Worm (Caenorhabditis elegans) whole organism, L4 larva: Measurements from ENCODE around the gene R13D11.10.
A peak's percentile ranks its signal among the peaks of the same experiment; 100 is the strongest.

Experiments used
- F10B5.3 ChIP-seq: sonication (generic microtip); optimal IDR thresholded peaks from 2 replicates; lab custom pipeline; 2016; ENCODE audit warnings: mild to moderate bottlenecking, missing genetic modification characterization, missing compliant biosample characterization
- F26F4.8 ChIP-seq: fragments of 200-800 bp; sonication (Bioruptor generic); conservative IDR thresholded peaks from 2 replicates; pipeline ENCODE4 v1.3.6; 2022; ENCODE audit warnings: missing genetic modification characterization, missing compliant biosample characterization
- F37D6.2 ChIP-seq: sonication (generic microtip); optimal IDR thresholded peaks from 2 replicates; lab custom pipeline; 2016; ENCODE audit warnings: mild to moderate bottlenecking, missing genetic modification characterization, missing compliant biosample characterization
- F49E8.2 ChIP-seq: sonication (generic microtip); optimal IDR thresholded peaks from 2 replicates; lab custom pipeline; 2016; ENCODE audit warnings: missing compliant biosample characterization, mild to moderate bottlenecking, missing genetic modification characterization, borderline replicate concordance
- R02D3.7 ChIP-seq: fragments of 150-350 bp; sonication (generic microtip); optimal IDR thresholded peaks from 3 replicates; lab custom pipeline; 2014; ENCODE audit warnings: missing biosample characterization, missing genetic modification characterization
- T26A8.4 ChIP-seq: fragments of 200-800 bp; sonication (Bioruptor generic); IDR thresholded peaks from 2 replicates; pipeline ENCODE4 v1.3.6; 2022; ENCODE audit warnings: missing genetic modification characterization, missing compliant biosample characterization
- Y5F2A.4 ChIP-seq: fragments of 200-800 bp; sonication (Bioruptor generic); optimal IDR thresholded peaks from 2 replicates; lab custom pipeline; 2018; ENCODE audit warnings: mild to moderate bottlenecking, missing genetic modification characterization, missing compliant biosample characterization
- Y75B8A.6 ChIP-seq: fragments of 200-800 bp; sonication (Bioruptor generic); IDR thresholded peaks from 2 replicates; pipeline ENCODE4 v1.3.6; 2022; ENCODE audit warnings: missing genetic modification reagents, missing genetic modification characterization, missing compliant biosample characterization
- aha-1 ChIP-seq: fragments of 150-350 bp; peaks from one replicate; lab custom pipeline; 2014; ENCODE audit warnings: missing biosample characterization, missing genetic modification characterization
- ama-1 ChIP-seq: fragments of 150-350 bp; optimal IDR thresholded peaks from 2 replicates; lab custom pipeline; 2014; ENCODE audit warnings: inconsistent platforms, mixed read lengths
- arid-1 ChIP-seq: fragments of 200-800 bp; sonication (Bioruptor generic); conservative IDR thresholded peaks from 2 replicates; pipeline ENCODE4 v1.3.6; 2022; ENCODE audit warnings: missing genetic modification reagents, missing genetic modification characterization, missing compliant biosample characterization
- ceh-62 ChIP-seq: sonication (generic microtip); optimal IDR thresholded peaks from 2 replicates; lab custom pipeline; 2017; ENCODE audit warnings: missing biosample characterization, missing genetic modification characterization
- ces-1 ChIP-seq: fragments of 150-350 bp; sonication (generic microtip); optimal IDR thresholded peaks from 4 replicates; lab custom pipeline; 2014; ENCODE audit warnings: missing biosample characterization, missing genetic modification reagents, missing genetic modification characterization
- ctbp-1 ChIP-seq: fragments of 200-800 bp; sonication (Bioruptor generic); IDR thresholded peaks from 2 replicates; pipeline ENCODE4 v1.3.6; 2022; ENCODE audit warnings: missing genetic modification reagents, missing genetic modification characterization, missing compliant biosample characterization
- daf-12 ChIP-seq: fragments of 150-350 bp; optimal IDR thresholded peaks from 2 replicates; lab custom pipeline; 2014; ENCODE audit warnings: missing biosample characterization, missing genetic modification reagents, missing genetic modification characterization
- dmd-6 ChIP-seq: fragments of 200-800 bp; sonication (Bioruptor generic); IDR thresholded peaks from 2 replicates; pipeline ENCODE4 v1.3.6; 2022; ENCODE audit warnings: missing genetic modification reagents, missing genetic modification characterization, missing compliant biosample characterization
- dpl-1 ChIP-seq: fragments of 150-350 bp; optimal IDR thresholded peaks from 2 replicates; lab custom pipeline; 2014; ENCODE audit warnings: missing biosample characterization, missing genetic modification reagents, missing genetic modification characterization
- duxl-1 ChIP-seq: sonication (generic microtip); optimal IDR thresholded peaks from 2 replicates; lab custom pipeline; 2016; ENCODE audit warnings: mild to moderate bottlenecking, missing genetic modification characterization, moderate library complexity, missing compliant biosample characterization; ENCODE audit not compliant: poor library complexity
- fos-1 ChIP-seq: fragments of 150-350 bp; optimal IDR thresholded peaks from 2 replicates; lab custom pipeline; 2014; ENCODE audit warnings: missing biosample characterization, missing genetic modification characterization
- hlh-11 ChIP-seq: fragments of 200-800 bp; sonication (Bioruptor generic); optimal IDR thresholded peaks from 2 replicates; lab custom pipeline; 2018; ENCODE audit warnings: mild to moderate bottlenecking, missing genetic modification characterization, missing compliant biosample characterization
- jun-1 ChIP-seq: fragments of 150-350 bp; optimal IDR thresholded peaks from 2 replicates; lab custom pipeline; 2014; ENCODE audit warnings: missing biosample characterization, missing genetic modification reagents, missing genetic modification characterization
- lin-1 ChIP-seq: fragments of 200-800 bp; sonication (Bioruptor generic); IDR thresholded peaks from 2 replicates; pipeline ENCODE4 v1.3.6; 2022; ENCODE audit warnings: missing genetic modification reagents, missing genetic modification characterization, missing compliant biosample characterization
- lin-13 ChIP-seq: fragments of 150-350 bp; optimal IDR thresholded peaks from 2 replicates; lab custom pipeline; 2014; ENCODE audit warnings: missing biosample characterization, missing genetic modification reagents, missing genetic modification characterization
- lin-15B ChIP-seq: fragments of 150-350 bp; sonication (generic microtip); optimal IDR thresholded peaks from 3 replicates; lab custom pipeline; 2014; ENCODE audit warnings: missing biosample characterization, missing genetic modification characterization
- lin-38 ChIP-seq: fragments of 200-800 bp; sonication (Bioruptor generic); IDR thresholded peaks from 2 replicates; pipeline ENCODE4 v1.3.6; 2022; ENCODE audit warnings: missing genetic modification reagents, missing genetic modification characterization, missing compliant biosample characterization
- lsy-2 ChIP-seq, 2 experiments: fragments of 150-350 bp in 1 of 2; sonication (generic microtip) in 1 of 2; optimal IDR thresholded peaks; 2 replicates each; lab custom pipeline; 2014 to 2017; ENCODE audit warnings: missing biosample characterization in 2 of 2, missing genetic modification characterization in 2 of 2
- mxl-3 ChIP-seq: fragments of 200-800 bp; sonication (Bioruptor generic); optimal IDR thresholded peaks from 2 replicates; lab custom pipeline; 2018; ENCODE audit warnings: mild to moderate bottlenecking, missing genetic modification characterization, missing compliant biosample characterization
- nhr-10 ChIP-seq: fragments of 150-350 bp; optimal IDR thresholded peaks from 2 replicates; lab custom pipeline; 2014; ENCODE audit warnings: missing biosample characterization, missing genetic modification characterization
- nhr-111 ChIP-seq: fragments of 200-800 bp; sonication (Bioruptor generic); optimal IDR thresholded peaks from 2 replicates; lab custom pipeline; 2018; ENCODE audit warnings: mild to moderate bottlenecking, missing genetic modification characterization, missing compliant biosample characterization
- nhr-237 ChIP-seq: sonication (generic microtip); optimal IDR thresholded peaks from 2 replicates; lab custom pipeline; 2017; ENCODE audit warnings: missing biosample characterization, missing genetic modification characterization
- nhr-28 ChIP-seq: fragments of 150-350 bp; optimal IDR thresholded peaks from 2 replicates; lab custom pipeline; 2014; ENCODE audit warnings: missing biosample characterization, missing genetic modification characterization
- nhr-42 ChIP-seq: fragments of 200-800 bp; sonication (Bioruptor generic); IDR thresholded peaks from 2 replicates; pipeline ENCODE4 v1.3.6; 2022; ENCODE audit warnings: missing genetic modification characterization, missing compliant biosample characterization
- nhr-6 ChIP-seq: fragments of 150-350 bp; optimal IDR thresholded peaks from 2 replicates; lab custom pipeline; 2014; ENCODE audit warnings: missing biosample characterization, missing genetic modification characterization
- nhr-76 ChIP-seq: fragments of 150-350 bp; optimal IDR thresholded peaks from 2 replicates; lab custom pipeline; 2014; ENCODE audit warnings: missing biosample characterization, missing genetic modification characterization
- nhr-77 ChIP-seq: fragments of 150-350 bp; optimal IDR thresholded peaks from 2 replicates; lab custom pipeline; 2014; ENCODE audit warnings: missing biosample characterization, missing genetic modification characterization
- pha-4 ChIP-seq, 2 experiments: fragments of 150-350 bp in 1 of 2; fragments of 200-800 bp in 1 of 2; sonication (Bioruptor generic) in 1 of 2; IDR thresholded peaks in 1 of 2; optimal IDR thresholded peaks in 1 of 2; 2 replicates each; pipeline versions ENCODE4 v1.3.6 to Lab custom; 2014 to 2022; ENCODE audit warnings: missing genetic modification characterization in 2 of 2, missing genetic modification reagents in 2 of 2, missing biosample characterization in 1 of 2, missing compliant biosample characterization in 1 of 2
- php-3 ChIP-seq: fragments of 200-800 bp; sonication (Bioruptor generic); IDR thresholded peaks from 2 replicates; pipeline ENCODE4 v1.3.6; 2022; ENCODE audit warnings: missing genetic modification reagents, missing genetic modification characterization, missing compliant biosample characterization
- pqm-1 ChIP-seq: sonication (generic microtip); optimal IDR thresholded peaks from 2 replicates; lab custom pipeline; 2017; ENCODE audit warnings: missing biosample characterization, missing genetic modification characterization
- rbr-2 ChIP-seq: sonication (generic microtip); optimal IDR thresholded peaks from 2 replicates; lab custom pipeline; 2016; ENCODE audit warnings: missing genotype, missing genetic modification characterization, missing compliant biosample characterization
- saeg-2 ChIP-seq: fragments of 200-800 bp; sonication (Bioruptor generic); IDR thresholded peaks from 2 replicates; pipeline ENCODE4 v1.3.6; 2022; ENCODE audit warnings: missing genetic modification reagents, missing genetic modification characterization, missing compliant biosample characterization
- set-16 ChIP-seq: fragments of 200-800 bp; sonication (Bioruptor generic); IDR thresholded peaks from 2 replicates; pipeline ENCODE4 v1.3.6; 2022; ENCODE audit warnings: missing genetic modification reagents, missing genetic modification characterization, missing compliant biosample characterization
- snpc-1.2 ChIP-seq: fragments of 200-800 bp; sonication (Bioruptor generic); IDR thresholded peaks from 2 replicates; pipeline ENCODE4 v1.3.6; 2022; ENCODE audit warnings: missing genetic modification reagents, missing genetic modification characterization, missing compliant biosample characterization
- spr-1 ChIP-seq: sonication (generic microtip); optimal IDR thresholded peaks from 2 replicates; lab custom pipeline; 2016; ENCODE audit warnings: mild to moderate bottlenecking, missing genetic modification characterization, missing compliant biosample characterization
- tag-97 ChIP-seq: fragments of 200-800 bp; sonication (Bioruptor generic); IDR thresholded peaks from 2 replicates; pipeline ENCODE4 v1.3.6; 2022; ENCODE audit warnings: missing genetic modification characterization, missing compliant biosample characterization
- unc-130 ChIP-seq: sonication (generic microtip); optimal IDR thresholded peaks from 2 replicates; lab custom pipeline; 2016; ENCODE audit warnings: missing genetic modification reagents, missing genetic modification characterization, missing compliant biosample characterization
- zip-11 ChIP-seq: fragments of 200-800 bp; sonication (Bioruptor generic); IDR thresholded peaks from 2 replicates; pipeline ENCODE4 v1.3.6; 2022; ENCODE audit warnings: missing genetic modification characterization, missing compliant biosample characterization

The R13D11.10 gene

ce11 chrV:778339-778738 lies 34.7 kb downstream of the R13D11.10 start, which contains the start of gene srbc-59:
srbc-59 (plus strand) TSS chrV:778639.
- no peak for TF ChIP-seq saeg-2 (GFP tag; lab: Robert Waterston, UW)
- no peak for TF ChIP-seq dmd-6
- TF ChIP-seq ctbp-1 (GFP tag; lab: Robert Waterston, UW), result no peak
- no peak for TF ChIP-seq nhr-237 (tag; lab: Kevin White, UChicago)
- TF ChIP-seq F26F4.8 (GFP tag; lab: Robert Waterston, UW), result no peak
- no peak for TF ChIP-seq pha-4 (GFP tag; IDR thresholded peaks at IDR 0.05; lab: Robert Waterston, UW)
- TF ChIP-seq pha-4 (tag; optimal IDR thresholded peaks at IDR 0.05; lab: Kevin White, UChicago), result no peak
- no peak for TF ChIP-seq fos-1 (tag; lab: Kevin White, UChicago)
- no peak for TF ChIP-seq nhr-6

ce11 chrV:777285-777684 lies 35.7 kb downstream of the R13D11.10 start, which contains the start of gene R09E12.9:
R09E12.9 (plus strand) TSS chrV:777600.
- TF ChIP-seq nhr-28 (peak; percentile 100), nhr-10 (tag; lab: Kevin White, UChicago) (no peak), lin-15B (tag; lab: Kevin White, UChicago) (no peak), dpl-1 (GFP tag; lab: Kevin White, UChicago) (peak; percentile 3), duxl-1 (tag; lab: Kevin White, UChicago) (peak; percentile 20), F10B5.3 (tag; lab: Kevin White, UChicago) (no peak), rbr-2 (tag; lab: Kevin White, UChicago) (no peak), tag-97 (GFP tag; lab: Robert Waterston, UW) (no peak), hlh-11 (tag; lab: Kevin White, UChicago) (no peak), nhr-42 (peak; percentile 95), nhr-77 (tag; lab: Kevin White, UChicago) (peak; percentile 100), set-16 (no peak)

ce11 chrV:774875-775359 lies 38.1 kb downstream of the R13D11.10 start, which contains the start of gene srbc-58:
srbc-58 (plus strand) TSS chrV:774995.
- TF ChIP-seq aha-1 (tag; lab: Kevin White, UChicago) (peak; percentile 68), arid-1 (GFP tag; lab: Robert Waterston, UW) (peak; percentile 70), F37D6.2 (tag; lab: Kevin White, UChicago) (no peak), lin-13 (GFP tag; lab: Kevin White, UChicago) (no peak), R02D3.7 (tag; lab: Kevin White, UChicago) (peak; percentile 60), jun-1 (tag; lab: Kevin White, UChicago) (no peak), unc-130 (GFP tag; lab: Kevin White, UChicago) (peak; percentile 6), lsy-2 (tag; optimal IDR thresholded peaks at IDR 0.05; lab: Kevin White, UChicago) (peak in 1 of 2 experiments; percentile 52), daf-12 (tag; lab: Kevin White, UChicago) (no peak), pha-4 (GFP tag; IDR thresholded peaks at IDR 0.05; lab: Robert Waterston, UW) (peak; percentile 11; the same call in 1 of the 2 replicates), pha-4 (tag; optimal IDR thresholded peaks at IDR 0.05; lab: Kevin White, UChicago) (no peak), ctbp-1 (GFP tag; lab: Robert Waterston, UW) (0 out of 2 replicates have a peak, but pooled peaks have one; percentile 21), ces-1 (no peak), lin-1 (no peak), zip-11 (GFP tag; lab: Robert Waterston, UW) (no peak), spr-1 (tag; lab: Kevin White, UChicago) (no peak), hlh-11 (tag; lab: Kevin White, UChicago) (no peak), Y75B8A.6 (no peak), lin-38 (peak; percentile 87), nhr-42 (0 out of 2 replicates have a peak, but pooled peaks have one; percentile 38), pqm-1 (tag; lab: Kevin White, UChicago) (no peak), ama-1 (lab: Kevin White, UChicago) (peak; percentile 69), ceh-62 (no peak), nhr-76 (tag; lab: Kevin White, UChicago) (no peak), mxl-3 (GFP tag; lab: Kevin White, UChicago) (no peak), Y5F2A.4 (GFP tag; lab: Kevin White, UChicago) (no peak), dmd-6 (no peak), rbr-2 (tag; lab: Kevin White, UChicago) (peak; percentile 21), dpl-1 (GFP tag; lab: Kevin White, UChicago) (no peak), nhr-111 (GFP tag; lab: Kevin White, UChicago) (no peak), T26A8.4 (GFP tag; lab: Robert Waterston, UW) (0 out of 2 replicates have a peak, but pooled peaks have one; percentile 63), F49E8.2 (peak; percentile 86), snpc-1.2 (GFP tag; lab: Robert Waterston, UW) (0 out of 2 replicates have a peak, but pooled peaks have one; percentile 35), php-3 (GFP tag; lab: Robert Waterston, UW) (no peak)
